Worm (Caenorhabditis elegans): ENCODE results near the gene hpo-9.

Gene hpo-9

ce11 chrV:7237094-7237132, at the start of gene hpo-9:
TSS of gene hpo-9 (minus strand) at chrV:7237130.
- TF ChIP-seq mdl-1 (tag; optimal IDR thresholded peaks at IDR 0.05) (no peak), aha-1 (tag) (no peak), ctbp-1 (GFP tag; IDR thresholded peaks at IDR 0.05) (no peak), ceh-32 (tag; optimal IDR thresholded peaks at IDR 0.05; ENCODE audit: poor library complexity) (no peak)

- TF ChIP-seq sdz-12 (GFP tag; optimal IDR thresholded peaks at IDR 0.05) = no peak
- peak in 1 of 2 experiments; percentile 28 for TF ChIP-seq unc-62 (GFP tag; optimal IDR thresholded peaks at IDR 0.05 in 1 of 2)
- no peak for TF ChIP-seq unc-62 (tag; optimal IDR thresholded peaks at IDR 0.05)
Measured at ce11 chrV:7282037-7282436, 45.1 kb upstream of the hpo-9 start, which contains the start of gene C13A2.3. TSS of gene C13A2.3 (plus strand) at chrV:7282337.

- TF ChIP-seq nhr-76 (tag; optimal IDR thresholded peaks at IDR 0.05) (no peak), Y105C5A.15 (GFP tag; IDR thresholded peaks at IDR 0.05) (no peak), egl-43 (GFP tag; IDR thresholded peaks at IDR 0.05) (no peak), php-3 (GFP tag; IDR thresholded peaks at IDR 0.05) (no peak), daf-16 (GFP tag; optimal IDR thresholded peaks at IDR 0.05) (no peak), daf-16 (tag; optimal IDR thresholded peaks at IDR 0.05) (no peak), aha-1 (tag) (no peak), madf-5 (GFP tag; IDR thresholded peaks at IDR 0.05) (no peak), lin-29 (GFP tag; IDR thresholded peaks at IDR 0.05) (no peak), F49E8.2 (tag; optimal IDR thresholded peaks at IDR 0.05; ENCODE audit: borderline replicate concordance) (no peak), lin-15B (tag; optimal IDR thresholded peaks at IDR 0.05) (no peak)
Measured at ce11 chrV:7279090-7279489, 42.2 kb upstream of the hpo-9 start, which contains the start of gene C13A2.4. TSS of gene C13A2.4 (plus strand) at chrV:7279390.

- TF ChIP-seq ama-1 (optimal IDR thresholded peaks at IDR 0.05) = no peak
- no peak for TF ChIP-seq ZK546.5 (tag; optimal IDR thresholded peaks at IDR 0.05)
- TF ChIP-seq egl-43 (GFP tag; IDR thresholded peaks at IDR 0.05) = no peak
Measured at ce11 chrV:7275491-7275890, 38.6 kb upstream of the hpo-9 start, which contains the start of gene C13A2.5. TSS of gene C13A2.5 (plus strand) at chrV:7275791.

ce11 chrV:7274992-7275391, 38.1 kb upstream of the hpo-9 start, which contains the start of gene C13A2.10:
TSS of gene C13A2.10 (minus strand) at chrV:7275092.
- no peak for TF ChIP-seq lir-3 (tag; optimal IDR thresholded peaks at IDR 0.05)

ce11 chrV:7269399-7269798, 32.5 kb upstream of the hpo-9 start, which contains the start of gene C13A2.6:
TSS of gene C13A2.6 (plus strand) at chrV:7269699.
- TF ChIP-seq ceh-62 (tag; optimal IDR thresholded peaks at IDR 0.05) (no peak), zip-2 (tag; optimal IDR thresholded peaks at IDR 0.05) (no peak), Y5F2A.4 (GFP tag; optimal IDR thresholded peaks at IDR 0.05) (no peak), egl-43 (GFP tag; IDR thresholded peaks at IDR 0.05) (no peak), daf-8 (GFP tag; IDR thresholded peaks at IDR 0.05) (no peak), aly-2 (tag; optimal IDR thresholded peaks at IDR 0.05) (no peak), egl-27 (tag; optimal IDR thresholded peaks at IDR 0.05) (no peak), T26A8.4 (GFP tag; IDR thresholded peaks at IDR 0.05) (no peak), unc-62 (GFP tag; optimal IDR thresholded peaks at IDR 0.05 in 1 of 2) (no peak), unc-62 (tag; optimal IDR thresholded peaks at IDR 0.05) (no peak), nhr-237 (tag; optimal IDR thresholded peaks at IDR 0.05) (no peak), ceh-44 (GFP tag; IDR thresholded peaks at IDR 0.05) (no peak), nhr-102 (tag; optimal IDR thresholded peaks at IDR 0.05) (no peak), lin-15B (tag; optimal IDR thresholded peaks at IDR 0.05) (no peak), mxl-3 (GFP tag; optimal IDR thresholded peaks at IDR 0.05) (no peak), fos-1 (tag; optimal IDR thresholded peaks at IDR 0.05) (no peak), mep-1 (tag; optimal IDR thresholded peaks at IDR 0.05) (no peak), dmd-6 (GFP tag; IDR thresholded peaks at IDR 0.05) (no peak), lin-38 (GFP tag; IDR thresholded peaks at IDR 0.05) (no peak), mdl-1 (tag; optimal IDR thresholded peaks at IDR 0.05) (no peak), Y75B8A.6 (GFP tag; IDR thresholded peaks at IDR 0.05) (no peak)
